Worm (Caenorhabditis elegans) whole organism, midembryonic: ENCODE results near the gene somi-1.

Experiments
- T22C8.4 ChIP-seq: fragments of 200-800 bp; sonication (Bioruptor generic); IDR thresholded peaks from 2 replicates; pipeline ENCODE4 v1.3.6; 2022; ENCODE audit warnings: missing genetic modification characterization, missing compliant biosample characterization
- cog-1 ChIP-seq: sonication (generic microtip); optimal IDR thresholded peaks from 2 replicates; lab custom pipeline; 2016; ENCODE audit warnings: missing genetic modification characterization, missing compliant biosample characterization
- flt-1 ChIP-seq: fragments of 200-800 bp; sonication (Bioruptor generic); IDR thresholded peaks from 2 replicates; pipeline ENCODE4 v1.3.6; 2022; ENCODE audit warnings: missing genetic modification characterization, missing compliant biosample characterization
- klf-2 ChIP-seq: fragments of 200-800 bp; sonication (Bioruptor generic); conservative IDR thresholded peaks from 2 replicates; pipeline ENCODE4 v1.3.6; 2022; ENCODE audit warnings: missing genetic modification reagents, missing genetic modification characterization, missing compliant biosample characterization
- med-1 ChIP-seq: sonication (generic microtip); optimal IDR thresholded peaks from 2 replicates; lab custom pipeline; 2017; ENCODE audit warnings: missing genetic modification characterization, mild to moderate bottlenecking, missing compliant biosample characterization, antibody characterized with exemption, missing genetic modification reagents; ENCODE audit not compliant: insufficient read depth
- ref-1 ChIP-seq: fragments of 200-800 bp; sonication (Bioruptor generic); conservative IDR thresholded peaks from 2 replicates; pipeline ENCODE4 v1.3.6; 2022; ENCODE audit warnings: missing genetic modification reagents, missing genetic modification characterization, missing compliant biosample characterization
- tab-1 ChIP-seq: fragments of 200-800 bp; sonication (Bioruptor generic); IDR thresholded peaks from 2 replicates; pipeline ENCODE4 v1.3.6; 2022; ENCODE audit warnings: missing genetic modification characterization, missing compliant biosample characterization
- ztf-23 ChIP-seq: fragments of 200-800 bp; sonication (Bioruptor generic); IDR thresholded peaks from 2 replicates; pipeline ENCODE4 v1.3.6; 2022; ENCODE audit warnings: missing genetic modification reagents, missing genetic modification characterization, missing compliant biosample characterization
- ztf-29 ChIP-seq: fragments of 200-800 bp; sonication (Bioruptor generic); IDR thresholded peaks from 2 replicates; pipeline ENCODE4 v1.3.6; 2022; ENCODE audit warnings: missing genetic modification reagents, missing genetic modification characterization, missing compliant biosample characterization

Gene somi-1

DNA sequence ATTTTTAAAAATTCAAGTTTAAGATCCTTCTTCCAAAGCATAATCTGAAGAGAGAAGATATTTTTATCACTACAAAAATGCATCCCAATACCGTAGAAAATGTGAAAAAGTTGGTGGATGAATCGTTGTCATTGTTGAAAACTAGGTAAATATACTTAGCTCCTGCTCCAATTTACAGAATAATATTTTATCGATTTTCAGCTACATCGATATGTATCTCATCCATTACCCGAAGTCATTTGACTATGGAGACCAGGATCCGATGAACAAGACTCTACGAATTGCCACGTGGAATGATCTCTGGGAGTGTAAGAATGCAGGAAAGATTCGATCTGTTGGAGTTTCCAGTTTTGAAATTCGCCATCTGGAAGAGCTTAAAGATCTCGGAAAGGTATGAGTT, 17.2 kb upstream of the somi-1 start:
- TF ChIP-seq klf-2 (GFP tag; lab: Robert Waterston, UW) (no peak), ztf-23 (GFP tag; lab: Robert Waterston, UW) (no peak), cog-1 (tag; lab: Kevin White, UChicago) (no peak), ref-1 (GFP tag; lab: Robert Waterston, UW) (no peak), med-1 (GFP tag; lab: Kevin White, UChicago) (no peak), T22C8.4 (GFP tag; lab: Robert Waterston, UW) (no peak), ztf-29 (GFP tag; lab: Robert Waterston, UW) (no peak), tab-1 (GFP tag; lab: Robert Waterston, UW) (no peak), flt-1 (GFP tag; lab: Robert Waterston, UW) (no peak)

DNA sequence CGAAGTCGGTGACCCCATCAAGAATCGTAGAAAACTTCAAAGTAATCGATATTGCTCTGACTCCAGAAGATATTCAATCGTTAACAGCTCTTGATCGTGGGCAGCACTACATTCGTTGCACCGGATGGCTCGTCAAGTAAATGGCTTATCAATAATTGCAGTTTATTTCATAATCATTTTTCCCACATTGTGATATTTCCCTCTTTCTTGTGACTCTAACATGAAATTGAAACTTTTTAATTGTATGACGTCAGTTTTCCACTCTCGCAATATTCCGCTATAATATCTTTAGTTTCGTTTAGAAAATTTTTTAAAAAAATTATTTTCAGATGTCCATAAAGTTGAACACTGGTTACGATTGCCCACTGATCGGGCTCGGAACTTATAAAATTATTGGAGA, 16.7 kb upstream of the somi-1 start, which contains the start of gene F53F1.3:
TSS of gene F53F1.3 (plus strand) at position 330 of the 400 bp plus-strand sequence.
- TF ChIP-seq cog-1 (tag; lab: Kevin White, UChicago) (no peak), tab-1 (GFP tag; lab: Robert Waterston, UW) (no peak), flt-1 (GFP tag; lab: Robert Waterston, UW) (no peak), ztf-23 (GFP tag; lab: Robert Waterston, UW) (no peak), ref-1 (GFP tag; lab: Robert Waterston, UW) (no peak), ztf-29 (GFP tag; lab: Robert Waterston, UW) (no peak), med-1 (GFP tag; lab: Kevin White, UChicago) (no peak), klf-2 (GFP tag; lab: Robert Waterston, UW) (no peak), T22C8.4 (GFP tag; lab: Robert Waterston, UW) (no peak)

DNA sequence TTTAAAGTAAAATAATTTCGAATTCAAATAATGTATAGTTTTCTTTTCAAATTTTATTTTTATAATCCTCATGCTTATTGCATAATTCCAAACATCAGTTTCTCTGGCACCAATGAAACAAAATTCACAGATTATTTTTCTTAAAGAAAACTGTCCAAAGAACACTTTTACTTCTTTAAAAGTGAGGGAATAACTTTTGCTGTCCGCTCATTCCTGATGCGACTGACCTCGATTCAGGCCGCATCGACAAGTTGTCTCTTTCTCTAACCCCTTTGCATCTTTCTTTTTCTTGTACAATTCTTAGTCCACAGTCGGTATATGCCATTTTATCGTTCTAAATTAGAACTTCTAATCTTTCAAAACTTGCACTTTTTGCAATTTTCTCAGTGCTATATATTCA, 15.3 kb upstream of the somi-1 start, which contains the start of gene F53F1.2:
TSS of gene F53F1.2 (plus strand) at position 306 of the 400 bp plus-strand sequence.
- TF ChIP-seq ztf-23 (GFP tag; lab: Robert Waterston, UW) (no peak), med-1 (GFP tag; lab: Kevin White, UChicago) (no peak), ref-1 (GFP tag; lab: Robert Waterston, UW) (no peak)

DNA sequence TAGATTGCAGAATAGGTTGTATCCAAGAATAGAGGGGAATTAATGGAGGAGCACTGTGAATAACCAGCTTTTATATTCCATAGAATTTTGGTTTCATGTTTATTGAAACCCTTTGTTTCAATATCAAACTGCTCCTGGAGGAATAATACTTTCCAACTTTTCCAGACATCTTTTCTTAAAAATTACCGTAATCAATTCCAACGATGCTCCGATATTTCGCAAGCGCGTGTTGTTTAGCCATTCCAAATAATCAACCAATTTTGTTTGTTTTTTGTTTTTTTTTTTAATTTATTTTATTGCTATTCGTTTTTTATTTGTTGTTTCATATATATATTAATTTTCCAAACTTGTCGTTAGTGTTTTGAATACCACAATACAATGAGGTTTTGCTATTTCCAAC, 14.8 kb upstream of the somi-1 start, which contains the start of gene cutl-1:
TSS of gene cutl-1 (minus strand) at position 83 of the 400 bp plus-strand sequence.
- TF ChIP-seq cog-1 (tag; lab: Kevin White, UChicago): no peak
- TF ChIP-seq klf-2 (GFP tag; lab: Robert Waterston, UW): no peak
- TF ChIP-seq flt-1 (GFP tag; lab: Robert Waterston, UW): no peak
- TF ChIP-seq ztf-29 (GFP tag; lab: Robert Waterston, UW): no peak
- TF ChIP-seq ref-1 (GFP tag; lab: Robert Waterston, UW): no peak
- no peak for TF ChIP-seq tab-1 (GFP tag; lab: Robert Waterston, UW)
- no peak for TF ChIP-seq ztf-23 (GFP tag; lab: Robert Waterston, UW)
- TF ChIP-seq T22C8.4 (GFP tag; lab: Robert Waterston, UW): no peak
- TF ChIP-seq med-1 (GFP tag; lab: Kevin White, UChicago): no peak

DNA sequence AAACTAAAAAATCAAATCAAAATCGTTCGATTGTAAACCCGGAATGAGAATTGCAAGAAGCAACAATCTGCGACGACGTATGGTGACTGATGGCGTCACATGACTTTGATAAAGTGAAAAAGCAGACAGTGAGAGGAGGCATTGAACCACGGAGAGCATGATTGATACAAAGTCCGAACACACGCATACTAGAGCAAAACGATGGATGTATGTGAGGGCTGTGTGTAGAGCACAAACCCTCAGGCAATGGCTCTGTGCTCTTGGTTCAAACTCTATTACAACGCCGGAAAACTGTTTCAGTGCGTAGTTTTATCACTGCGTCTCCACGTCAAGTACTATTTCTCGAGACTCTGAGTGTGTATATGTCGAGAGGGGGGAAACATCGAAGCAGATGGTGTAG, 11.3 kb upstream of the somi-1 start:
- no peak for TF ChIP-seq flt-1 (GFP tag; lab: Robert Waterston, UW)
- TF ChIP-seq tab-1 (GFP tag; lab: Robert Waterston, UW): no peak
- no peak for TF ChIP-seq T22C8.4 (GFP tag; lab: Robert Waterston, UW)
- TF ChIP-seq ref-1 (GFP tag; lab: Robert Waterston, UW): no peak
- no peak for TF ChIP-seq ztf-29 (GFP tag; lab: Robert Waterston, UW)
- TF ChIP-seq cog-1 (tag; lab: Kevin White, UChicago): no peak
- no peak for TF ChIP-seq klf-2 (GFP tag; lab: Robert Waterston, UW)
- no peak for TF ChIP-seq ztf-23 (GFP tag; lab: Robert Waterston, UW)
- no peak for TF ChIP-seq med-1 (GFP tag; lab: Kevin White, UChicago)

DNA sequence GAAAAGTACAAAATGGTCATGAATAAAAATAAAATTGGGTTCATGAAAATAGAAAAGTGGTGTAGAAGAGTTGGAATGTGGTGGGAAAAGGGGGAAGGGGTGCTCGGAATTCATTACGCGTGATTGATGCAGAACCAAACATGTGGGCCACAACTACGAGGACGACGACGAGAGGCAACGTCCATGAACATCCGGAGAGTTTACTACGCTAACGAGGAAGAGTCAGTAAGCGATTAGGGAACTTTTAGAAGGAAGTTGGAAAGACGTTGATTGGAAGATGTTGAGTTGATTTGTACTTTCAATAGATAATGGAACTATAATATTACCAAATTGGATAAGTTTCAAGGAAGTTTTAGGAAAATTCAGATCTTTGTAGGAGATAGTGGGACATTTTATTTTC, 10.5 kb upstream of the somi-1 start:
- TF ChIP-seq flt-1 (GFP tag; lab: Robert Waterston, UW) (no peak), ztf-29 (GFP tag; lab: Robert Waterston, UW) (no peak), tab-1 (GFP tag; lab: Robert Waterston, UW) (no peak), ref-1 (GFP tag; lab: Robert Waterston, UW) (no peak), klf-2 (GFP tag; lab: Robert Waterston, UW) (no peak), ztf-23 (GFP tag; lab: Robert Waterston, UW) (no peak), T22C8.4 (GFP tag; lab: Robert Waterston, UW) (no peak), cog-1 (tag; lab: Kevin White, UChicago) (no peak), med-1 (GFP tag; lab: Kevin White, UChicago) (no peak)

DNA sequence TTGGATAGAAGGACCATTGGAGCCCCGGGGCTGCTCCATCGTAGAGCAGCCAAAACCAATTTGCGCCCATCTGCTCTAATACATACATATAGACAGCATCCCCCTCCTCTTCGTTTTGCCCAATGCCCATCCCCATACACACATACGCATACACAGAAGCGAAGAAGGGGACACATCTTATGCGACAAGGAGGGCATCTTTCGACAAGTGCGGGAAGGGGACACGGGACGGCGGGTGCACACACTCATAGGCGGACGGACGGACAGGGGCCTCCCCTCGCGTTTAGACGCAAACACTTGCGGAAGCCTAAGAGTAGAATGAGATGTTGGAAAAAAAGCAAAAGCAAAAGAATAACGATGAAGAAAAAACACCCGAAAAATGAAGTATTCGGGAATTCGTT, 5.2 kb upstream of the somi-1 start:
- no peak for TF ChIP-seq med-1 (GFP tag; lab: Kevin White, UChicago)
- peak; percentile 71 for TF ChIP-seq flt-1 (GFP tag; lab: Robert Waterston, UW)
- TF ChIP-seq cog-1 (tag; lab: Kevin White, UChicago): peak; percentile 65
- no peak for TF ChIP-seq ref-1 (GFP tag; lab: Robert Waterston, UW)
- TF ChIP-seq tab-1 (GFP tag; lab: Robert Waterston, UW): no peak
- 0 out of 2 replicates have a peak, but pooled peaks have one; percentile 39 for TF ChIP-seq ztf-23 (GFP tag; lab: Robert Waterston, UW)
- 0 out of 2 replicates have a peak, but pooled peaks have one; percentile 27 for TF ChIP-seq ztf-29 (GFP tag; lab: Robert Waterston, UW)
- TF ChIP-seq klf-2 (GFP tag; lab: Robert Waterston, UW): 0 out of 2 replicates have a peak, but pooled peaks have one; percentile 43

DNA sequence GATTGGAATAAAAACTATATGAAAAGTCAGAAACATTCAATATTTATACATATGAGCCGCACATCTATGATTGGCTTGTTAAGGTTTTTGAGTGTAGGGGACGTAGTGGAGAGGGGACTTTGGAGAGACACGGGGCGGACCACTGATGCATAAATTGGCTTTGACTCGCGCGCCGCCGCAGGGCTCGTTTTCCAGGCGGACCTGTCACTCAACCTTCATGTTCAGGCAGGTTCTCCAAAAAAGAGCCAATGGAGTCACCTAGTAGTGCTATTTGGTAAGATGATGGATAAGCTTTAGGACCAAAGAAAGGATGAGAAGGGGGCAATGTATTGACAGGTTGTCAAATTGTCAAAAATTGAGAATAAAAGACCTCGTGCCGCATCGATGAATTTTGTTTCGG, 3.8 kb upstream of the somi-1 start:
- no peak for TF ChIP-seq T22C8.4 (GFP tag; lab: Robert Waterston, UW)
- TF ChIP-seq ref-1 (GFP tag; lab: Robert Waterston, UW): no peak
- TF ChIP-seq flt-1 (GFP tag; lab: Robert Waterston, UW): no peak
- TF ChIP-seq ztf-29 (GFP tag; lab: Robert Waterston, UW): no peak
- no peak for TF ChIP-seq med-1 (GFP tag; lab: Kevin White, UChicago)
- TF ChIP-seq ztf-23 (GFP tag; lab: Robert Waterston, UW): 0 out of 2 replicates have a peak, but pooled peaks have one; percentile 12
- TF ChIP-seq cog-1 (tag; lab: Kevin White, UChicago): no peak
